Worm (Caenorhabditis elegans) whole organism, L1 larva: ENCODE results near the gene rml-3.
A peak's percentile ranks its signal among the peaks of the same experiment; 100 is the strongest.

ENCODE experiments used
- C16A3.4 ChIP-seq: fragments of 150-350 bp; optimal IDR thresholded peaks from 2 replicates; lab custom pipeline; 2014; ENCODE audit warnings: missing biosample characterization, missing genetic modification characterization
- F16B12.6 ChIP-seq: fragments of 150-350 bp; optimal IDR thresholded peaks from 2 replicates; lab custom pipeline; 2014; ENCODE audit warnings: missing biosample characterization, missing genetic modification characterization
- Y116A8C.19 ChIP-seq: sonication (generic microtip); optimal IDR thresholded peaks from 2 replicates; lab custom pipeline; 2016; ENCODE audit warnings: missing compliant biosample characterization, missing genetic modification characterization, borderline replicate concordance
- aha-1 ChIP-seq: fragments of 150-350 bp; optimal IDR thresholded peaks from 2 replicates; lab custom pipeline; 2014; ENCODE audit warnings: missing biosample characterization, missing genetic modification characterization
- aly-2 ChIP-seq: fragments of 150-350 bp; optimal IDR thresholded peaks from 2 replicates; lab custom pipeline; 2014; ENCODE audit warnings: missing biosample characterization, missing genetic modification characterization
- ama-1 ChIP-seq: fragments of 150-350 bp; optimal IDR thresholded peaks from 2 replicates; lab custom pipeline; 2014
- blmp-1 ChIP-seq: fragments of 150-350 bp; optimal IDR thresholded peaks from 2 replicates; lab custom pipeline; 2014; ENCODE audit warnings: missing biosample characterization, missing genetic modification characterization
- ceh-8 ChIP-seq: fragments of 200-800 bp; sonication (Bioruptor generic); optimal IDR thresholded peaks from 2 replicates; lab custom pipeline; 2018; ENCODE audit warnings: mild to moderate bottlenecking, missing genetic modification characterization, moderate library complexity, missing compliant biosample characterization
- ceh-82 ChIP-seq, 3 experiments: fragments of 150-350 bp in 1 of 3; sonication (generic microtip) in 2 of 3; optimal IDR thresholded peaks; 2 replicates each; lab custom pipeline; 2014 to 2017; ENCODE audit warnings: missing biosample characterization in 3 of 3, missing genetic modification characterization in 3 of 3
- ceh-88 ChIP-seq: fragments of 200-800 bp; sonication (Bioruptor generic); IDR thresholded peaks from 2 replicates; pipeline ENCODE4 v1.3.6; 2022; ENCODE audit warnings: missing genetic modification characterization, missing compliant biosample characterization
- ces-1 ChIP-seq: fragments of 150-350 bp; optimal IDR thresholded peaks from 2 replicates; lab custom pipeline; 2014; ENCODE audit warnings: missing biosample characterization, missing genetic modification reagents, missing genetic modification characterization
- dpl-1 ChIP-seq, 3 experiments: fragments of 150-350 bp in 2 of 3; sonication (generic microtip) in 1 of 3; optimal IDR thresholded peaks; 2 replicates each; lab custom pipeline; 2014 to 2017; ENCODE audit warnings: missing biosample characterization in 3 of 3, missing genetic modification characterization in 3 of 3, missing genetic modification reagents in 3 of 3
- efl-1 ChIP-seq, 4 experiments: fragments of 150-350 bp; optimal IDR thresholded peaks in 3 of 4; peaks in 1 of 4; 1 replicate in 1 of 4; 2 replicates in 3 of 4; lab custom pipeline; 2014; ENCODE audit warnings: missing biosample characterization in 2 of 4, missing genetic modification characterization in 2 of 4, missing genetic modification reagents in 2 of 4
- egl-13 ChIP-seq: sonication (generic microtip); optimal IDR thresholded peaks from 2 replicates; lab custom pipeline; 2016; ENCODE audit warnings: missing genotype, missing genetic modification reagents, missing genetic modification characterization, missing compliant biosample characterization
- egl-27 ChIP-seq, 2 experiments: fragments of 150-350 bp in 1 of 2; sonication (generic microtip); optimal IDR thresholded peaks; 3 replicates each; lab custom pipeline; 2017 to 2018; ENCODE audit warnings: missing biosample characterization in 2 of 2, missing genetic modification characterization in 2 of 2, missing genetic modification reagents in 2 of 2
- ets-5 ChIP-seq: fragments of 200-800 bp; sonication (Bioruptor generic); IDR thresholded peaks from 2 replicates; pipeline ENCODE4 v1.3.6; 2022; ENCODE audit warnings: missing genetic modification characterization, missing compliant biosample characterization
- fkh-10 ChIP-seq: sonication (generic microtip); optimal IDR thresholded peaks from 2 replicates; lab custom pipeline; 2017; ENCODE audit warnings: missing biosample characterization, missing genetic modification reagents, missing genetic modification characterization
- fkh-4 ChIP-seq: sonication (generic microtip); optimal IDR thresholded peaks from 2 replicates; lab custom pipeline; 2016; ENCODE audit warnings: missing compliant biosample characterization, missing genetic modification characterization, borderline replicate concordance
- grh-1 ChIP-seq: fragments of 200-800 bp; sonication (Bioruptor generic); IDR thresholded peaks from 2 replicates; pipeline ENCODE4 v1.3.6; 2022; ENCODE audit warnings: missing genetic modification reagents, missing genetic modification characterization, missing compliant biosample characterization
- hpl-2 ChIP-seq: fragments of 150-350 bp; optimal IDR thresholded peaks from 2 replicates; lab custom pipeline; 2014; ENCODE audit warnings: missing biosample characterization, missing genetic modification reagents, missing genetic modification characterization
- isw-1 ChIP-seq: fragments of 200-800 bp; sonication (Bioruptor generic); IDR thresholded peaks from 2 replicates; pipeline ENCODE4 v1.3.6; 2022; ENCODE audit warnings: missing genetic modification characterization, missing compliant biosample characterization
- jun-1 ChIP-seq: fragments of 150-350 bp; optimal IDR thresholded peaks from 2 replicates; lab custom pipeline; 2014; ENCODE audit warnings: missing biosample characterization, missing genetic modification reagents, missing genetic modification characterization
- lin-13 ChIP-seq: fragments of 150-350 bp; optimal IDR thresholded peaks from 2 replicates; lab custom pipeline; 2014; ENCODE audit warnings: missing biosample characterization, missing genetic modification reagents, missing genetic modification characterization
- lin-15B ChIP-seq: fragments of 150-350 bp; sonication (generic microtip); optimal IDR thresholded peaks from 3 replicates; lab custom pipeline; 2014; ENCODE audit warnings: missing biosample characterization, missing genetic modification characterization
- lin-35 ChIP-seq, 2 experiments: fragments of 150-350 bp; optimal IDR thresholded peaks; 2 replicates each; lab custom pipeline; 2014; ENCODE audit warnings: missing biosample characterization in 2 of 2, missing genetic modification characterization in 2 of 2, missing genetic modification reagents in 2 of 2
- lir-3 ChIP-seq: sonication (generic microtip); optimal IDR thresholded peaks from 2 replicates; lab custom pipeline; 2016; ENCODE audit warnings: mild to moderate bottlenecking, missing genetic modification characterization, moderate library complexity, missing compliant biosample characterization; ENCODE audit not compliant: poor library complexity
- mab-9 ChIP-seq: fragments of 200-800 bp; sonication (Bioruptor generic); IDR thresholded peaks from 2 replicates; pipeline ENCODE4 v1.3.6; 2022; ENCODE audit warnings: missing genetic modification reagents, missing genetic modification characterization, missing compliant biosample characterization
- mdl-1 ChIP-seq, 2 experiments: fragments of 150-350 bp; optimal IDR thresholded peaks; 2 replicates each; lab custom pipeline; 2014 to 2017; ENCODE audit warnings: missing biosample characterization in 2 of 2, missing genetic modification characterization in 2 of 2, inconsistent platforms in 1 of 2
- nhr-11 ChIP-seq: fragments of 150-350 bp; optimal IDR thresholded peaks from 2 replicates; lab custom pipeline; 2014; ENCODE audit warnings: missing biosample characterization, missing genetic modification characterization
- nhr-19 ChIP-seq: fragments of 200-800 bp; sonication (Bioruptor generic); conservative IDR thresholded peaks from 2 replicates; pipeline ENCODE4 v1.3.6; 2022; ENCODE audit warnings: missing genetic modification characterization, missing compliant biosample characterization
- nhr-20 ChIP-seq: sonication (generic microtip); optimal IDR thresholded peaks from 2 replicates; lab custom pipeline; 2016; ENCODE audit warnings: mild to moderate bottlenecking, missing genetic modification characterization, missing compliant biosample characterization
- nhr-237 ChIP-seq: fragments of 150-350 bp; optimal IDR thresholded peaks from 2 replicates; lab custom pipeline; 2014; ENCODE audit warnings: missing biosample characterization, missing genetic modification characterization
- nhr-47 ChIP-seq: sonication (generic microtip); optimal IDR thresholded peaks from 2 replicates; lab custom pipeline; 2016; ENCODE audit warnings: mild to moderate bottlenecking, missing genetic modification characterization, moderate library complexity, missing compliant biosample characterization
- nhr-77 ChIP-seq: fragments of 150-350 bp; optimal IDR thresholded peaks from 2 replicates; lab custom pipeline; 2014; ENCODE audit warnings: missing biosample characterization, missing genetic modification characterization
- nhr-84 ChIP-seq: sonication (generic microtip); optimal IDR thresholded peaks from 2 replicates; lab custom pipeline; 2017; ENCODE audit warnings: missing biosample characterization, missing genetic modification characterization
- nhr-85 ChIP-seq: sonication (generic microtip); peaks from one replicate; lab custom pipeline; 2016; ENCODE audit warnings: missing genetic modification characterization, inconsistent platforms, missing compliant biosample characterization
- pag-3 ChIP-seq: sonication (generic microtip); optimal IDR thresholded peaks from 2 replicates; lab custom pipeline; 2017; ENCODE audit warnings: missing genetic modification characterization, mild to moderate bottlenecking, missing compliant biosample characterization, antibody characterized with exemption, borderline replicate concordance; ENCODE audit not compliant: insufficient read depth
- rnt-1 ChIP-seq: sonication (generic microtip); optimal IDR thresholded peaks from 2 replicates; lab custom pipeline; 2016; ENCODE audit warnings: mild to moderate bottlenecking, missing genetic modification characterization, moderate library complexity, missing compliant biosample characterization
- snu-23 ChIP-seq: sonication (generic microtip); optimal IDR thresholded peaks from 2 replicates; lab custom pipeline; 2016; ENCODE audit warnings: missing genetic modification characterization, missing compliant biosample characterization
- swsn-7 ChIP-seq: sonication (generic microtip); optimal IDR thresholded peaks from 2 replicates; lab custom pipeline; 2016; ENCODE audit warnings: missing genetic modification characterization, missing compliant biosample characterization
- tlp-1 ChIP-seq: fragments of 150-350 bp; optimal IDR thresholded peaks from 2 replicates; lab custom pipeline; 2014; ENCODE audit warnings: missing biosample characterization, missing genetic modification characterization
- unc-30 ChIP-seq: sonication (generic microtip); optimal IDR thresholded peaks from 2 replicates; lab custom pipeline; 2017; ENCODE audit warnings: missing biosample characterization, missing genetic modification characterization
- unc-86 ChIP-seq: sonication (generic microtip); optimal IDR thresholded peaks from 2 replicates; lab custom pipeline; 2016; ENCODE audit warnings: missing genetic modification characterization, missing compliant biosample characterization
- xbp-1 ChIP-seq: sonication (generic microtip); optimal IDR thresholded peaks from 2 replicates; lab custom pipeline; 2016; ENCODE audit warnings: missing genetic modification characterization, missing compliant biosample characterization
- zag-1 ChIP-seq: fragments of 150-350 bp; optimal IDR thresholded peaks from 2 replicates; lab custom pipeline; 2014; ENCODE audit warnings: missing biosample characterization, missing genetic modification characterization
- zip-4 ChIP-seq: fragments of 200-800 bp; sonication (Bioruptor generic); optimal IDR thresholded peaks from 2 replicates; lab custom pipeline; 2018; ENCODE audit warnings: mild to moderate bottlenecking, missing genetic modification characterization, moderate library complexity, missing compliant biosample characterization
- ztf-11 ChIP-seq, 2 experiments: sonication (generic microtip); optimal IDR thresholded peaks; 2 replicates each; lab custom pipeline; 2016 to 2017; ENCODE audit warnings: missing genetic modification characterization in 2 of 2, missing biosample characterization in 1 of 2, missing compliant biosample characterization in 1 of 2

Gene rml-3

ce11 chrX:6204696-6205232, 34.1 kb downstream of the rml-3 start, which contains the start of gene bca-1 (continued):
- TF ChIP-seq ceh-8 (no peak), ceh-88 (GFP tag; lab: Robert Waterston, UW) (no peak), ama-1 (no peak), pag-3 (tag; lab: Kevin White, UChicago) (no peak), ets-5 (GFP tag; lab: Robert Waterston, UW) (no peak)

- TF ChIP-seq zip-4 (GFP tag; lab: Kevin White, UChicago) = no peak
- no peak for TF ChIP-seq isw-1 (GFP tag; lab: Robert Waterston, UW)
- no peak for TF ChIP-seq unc-86 (tag; lab: Kevin White, UChicago)
- no peak for TF ChIP-seq nhr-20 (tag; lab: Kevin White, UChicago)
- TF ChIP-seq ztf-11 (tag; optimal IDR thresholded peaks at IDR 0.05; lab: Kevin White, UChicago) = no peak
- TF ChIP-seq nhr-19 (GFP tag; lab: Robert Waterston, UW) = no peak
- TF ChIP-seq rnt-1 = no peak
- no peak for TF ChIP-seq snu-23 (GFP tag; lab: Kevin White, UChicago)
- no peak for TF ChIP-seq nhr-11 (tag; lab: Kevin White, UChicago)
- TF ChIP-seq aha-1 (tag; lab: Kevin White, UChicago) = no peak
- no peak for TF ChIP-seq fkh-10 (GFP tag; lab: Kevin White, UChicago)
- TF ChIP-seq lin-35 (GFP tag; optimal IDR thresholded peaks at IDR 0.05; lab: Kevin White, UChicago) = no peak
- TF ChIP-seq Y116A8C.19 (tag; lab: Kevin White, UChicago) = no peak
- TF ChIP-seq unc-30 (tag; lab: Kevin White, UChicago) = no peak
- no peak for TF ChIP-seq dpl-1 (GFP tag; optimal IDR thresholded peaks at IDR 0.05; lab: Kevin White, UChicago)
These were observed 35.5 kb downstream of the rml-3 start for ce11 chrX:6203315-6203714.

DNA sequence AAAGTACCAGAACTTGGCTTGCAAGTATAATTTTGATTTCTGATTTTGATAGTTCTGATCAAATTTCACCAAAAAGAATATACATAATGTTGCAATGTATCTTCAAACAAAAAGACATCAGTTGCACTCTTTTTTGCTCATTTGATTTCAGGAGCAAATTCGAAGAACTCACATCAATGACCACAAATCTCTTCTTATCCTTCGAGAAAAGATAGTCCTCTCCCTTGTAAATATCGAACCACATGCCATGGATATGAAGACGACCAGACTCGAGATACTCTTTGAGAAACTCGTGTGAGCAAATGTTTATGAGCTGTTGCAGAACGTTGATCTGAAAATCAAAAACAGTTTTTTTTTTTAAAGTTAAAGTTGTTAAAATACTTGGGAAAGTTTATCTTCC, 36.1 kb downstream of the rml-3 start:
- TF ChIP-seq nhr-237 (no peak), aly-2 (tag; lab: Kevin White, UChicago) (no peak), lir-3 (tag; lab: Kevin White, UChicago) (no peak), egl-27 (tag; optimal IDR thresholded peaks at IDR 0.05; lab: Kevin White, UChicago) (no peak), pag-3 (tag; lab: Kevin White, UChicago) (no peak), lin-15B (tag; lab: Kevin White, UChicago) (no peak), nhr-19 (GFP tag; lab: Robert Waterston, UW) (peak; percentile 55), F16B12.6 (tag; lab: Kevin White, UChicago) (no peak), zip-4 (GFP tag; lab: Kevin White, UChicago) (no peak), mab-9 (GFP tag; lab: Robert Waterston, UW) (no peak), snu-23 (GFP tag; lab: Kevin White, UChicago) (peak; percentile 49), ceh-88 (GFP tag; lab: Robert Waterston, UW) (no peak), hpl-2 (GFP tag; lab: Kevin White, UChicago) (no peak), grh-1 (GFP tag; lab: Robert Waterston, UW) (no peak), unc-86 (tag; lab: Kevin White, UChicago) (no peak), blmp-1 (tag; lab: Kevin White, UChicago) (no peak), nhr-47 (tag; lab: Kevin White, UChicago) (no peak), ceh-82 (tag; optimal IDR thresholded peaks at IDR 0.05; lab: Kevin White, UChicago) (no peak), ces-1 (GFP tag; lab: Kevin White, UChicago) (no peak), C16A3.4 (tag; lab: Kevin White, UChicago) (no peak), efl-1 (optimal IDR thresholded peaks at IDR 0.05; lab: Kevin White, UChicago) (no peak), efl-1 (GFP tag; optimal IDR thresholded peaks at IDR 0.05 in 1 of 2; lab: Kevin White, UChicago) (no peak), egl-13 (tag; lab: Kevin White, UChicago) (no peak), nhr-77 (no peak), fkh-4 (tag; lab: Kevin White, UChicago) (no peak), isw-1 (GFP tag; lab: Robert Waterston, UW) (no peak), nhr-11 (tag; lab: Kevin White, UChicago) (no peak), ztf-11 (tag; optimal IDR thresholded peaks at IDR 0.05; lab: Kevin White, UChicago) (no peak), ets-5 (GFP tag; lab: Robert Waterston, UW) (no peak), tlp-1 (tag; lab: Kevin White, UChicago) (no peak), jun-1 (no peak), nhr-84 (tag; lab: Kevin White, UChicago) (no peak), lin-13 (GFP tag; lab: Kevin White, UChicago) (no peak), swsn-7 (tag; lab: Kevin White, UChicago) (peak; percentile 13), xbp-1 (tag; lab: Kevin White, UChicago) (no peak), nhr-85 (no peak), fkh-10 (GFP tag; lab: Kevin White, UChicago) (no peak), mdl-1 (tag; optimal IDR thresholded peaks at IDR 0.05; lab: Kevin White, UChicago) (no peak), zag-1 (tag; lab: Kevin White, UChicago) (no peak)
